Fruit fly (Drosophila melanogaster) whole organism, pupa: ENCODE results near the gene CG34305.

Source experiments
- CG10348 ChIP-seq: fragments of 200-800 bp; sonication (Bioruptor generic); IDR thresholded peaks from 2 replicates; pipeline ENCODE4 v1.3.6; 2022; ENCODE audit warnings: missing biosample characterization, missing genetic modification characterization
- CG12605 ChIP-seq: fragments of 200-800 bp; sonication (Bioruptor generic); IDR thresholded peaks from 2 replicates; pipeline ENCODE4 v1.3.6; 2022; ENCODE audit warnings: missing biosample characterization, missing genetic modification characterization
- CG15710 ChIP-seq: fragments of 200-800 bp; sonication (Bioruptor generic); optimal IDR thresholded peaks from 2 replicates; lab custom pipeline; 2018; ENCODE audit warnings: missing biosample characterization, mild to moderate bottlenecking, missing genetic modification characterization, moderate library complexity
- CG17806 ChIP-seq: fragments of 200-800 bp; sonication (Bioruptor generic); optimal IDR thresholded peaks from 2 replicates; lab custom pipeline; 2018; ENCODE audit warnings: missing biosample characterization, mild to moderate bottlenecking, missing genetic modification characterization, moderate library complexity
- CG32121 ChIP-seq: fragments of 200-800 bp; sonication (Bioruptor generic); IDR thresholded peaks from 2 replicates; pipeline ENCODE4 v1.3.6; 2022; ENCODE audit warnings: missing biosample characterization, missing genetic modification characterization
- CG9948 ChIP-seq: fragments of 200-800 bp; sonication (Bioruptor generic); optimal IDR thresholded peaks from 2 replicates; lab custom pipeline; 2018; ENCODE audit warnings: missing biosample characterization, mild to moderate bottlenecking, missing genetic modification characterization, moderate library complexity
- EcR ChIP-seq: fragments of 200-800 bp; sonication (Bioruptor generic); optimal IDR thresholded peaks from 3 replicates; lab custom pipeline; 2019; ENCODE audit warnings: missing biosample characterization, missing genetic modification characterization, mild to moderate bottlenecking, moderate library complexity, missing genetic modification reagents
- Ets98B ChIP-seq: fragments of 200-800 bp; sonication (Bioruptor generic); IDR thresholded peaks from 2 replicates; pipeline ENCODE4 v1.3.6; 2022; ENCODE audit warnings: missing biosample characterization, missing genetic modification characterization
- Pif1B ChIP-seq: fragments of 200-800 bp; sonication (Bioruptor generic); optimal IDR thresholded peaks from 3 replicates; lab custom pipeline; 2016; ENCODE audit warnings: missing biosample characterization, missing genetic modification characterization
- Snoo ChIP-seq: fragments of 200-800 bp; sonication (Bioruptor generic); optimal IDR thresholded peaks from 3 replicates; lab custom pipeline; 2017; ENCODE audit warnings: missing biosample characterization, mild to moderate bottlenecking, missing genetic modification characterization, inconsistent platforms
- fd96Ca ChIP-seq: fragments of 200-800 bp; sonication (Bioruptor generic); IDR thresholded peaks from 3 replicates; pipeline ENCODE4 v1.3.6; 2022; ENCODE audit warnings: missing biosample characterization, missing genetic modification characterization

- TF ChIP-seq CG15710 (tag; lab: Kevin White, UChicago) (no peak), Snoo (tag; lab: Kevin White, UChicago) (no peak), CG12605 (GFP tag; lab: Robert Waterston, UW) (no peak), Pif1B (GFP tag; lab: Kevin White, UChicago) (no peak), Ets98B (GFP tag; lab: Robert Waterston, UW) (no peak), CG9948 (no peak), CG17806 (tag; lab: Kevin White, UChicago) (no peak), EcR (GFP tag; lab: Kevin White, UChicago) (no peak), CG32121 (GFP tag; lab: Robert Waterston, UW) (no peak), fd96Ca (GFP tag; lab: Robert Waterston, UW) (no peak), CG10348 (GFP tag; lab: Robert Waterston, UW) (no peak)
Observed at dm6 chr3R:4241776-4242175, 1.2 kb downstream of the CG34305 start.
